Fruit fly (Drosophila melanogaster): ENCODE measurements around the gene CG5446.

The CG5446 gene

dm6 chr2L:12423106-12423836 lies 4.2 kb downstream of the CG5446 start, which contains the start of gene vir-1:
TSS of gene vir-1 (minus strand) at chr2L:12423439.
- TF ChIP-seq bab1 (GFP tag; optimal IDR thresholded peaks at IDR 0.05) (no peak), Mnt (GFP tag; optimal IDR thresholded peaks at IDR 0.05) (no peak), kay (GFP tag; ENCODE audit: borderline replicate concordance) (no peak), CG33017 (tag; optimal IDR thresholded peaks at IDR 0.05) (no peak), CG7101 (tag; optimal IDR thresholded peaks at IDR 0.05) (no peak), tj (GFP tag; optimal IDR thresholded peaks at IDR 0.05) (no peak), CG7045 (GFP tag; optimal IDR thresholded peaks at IDR 0.05) (no peak), ovo (GFP tag; optimal IDR thresholded peaks at IDR 0.05) (no peak)

dm6 chr2L:12421793-12422691 lies 5.5 kb downstream of the CG5446 start:
- TF ChIP-seq Crg-1 (GFP tag; optimal IDR thresholded peaks at IDR 0.05) (no peak), CG7045 (GFP tag; optimal IDR thresholded peaks at IDR 0.05) (peak; percentile 15), toe (GFP tag; optimal IDR thresholded peaks at IDR 0.05) (no peak), CG12768 (GFP tag; optimal IDR thresholded peaks at IDR 0.05) (peak; percentile 56)

- TF ChIP-seq cic (GFP tag; optimal IDR thresholded peaks at IDR 0.05), result no peak
- TF ChIP-seq CG33017 (tag; optimal IDR thresholded peaks at IDR 0.05), result no peak
- TF ChIP-seq Mnt (GFP tag; optimal IDR thresholded peaks at IDR 0.05), result no peak
- TF ChIP-seq tj (GFP tag; optimal IDR thresholded peaks at IDR 0.05), result no peak
- TF ChIP-seq CG11617 (GFP tag; optimal IDR thresholded peaks at IDR 0.05), result no peak
- no peak for TF ChIP-seq Clk (GFP tag; optimal IDR thresholded peaks at IDR 0.05)
- TF ChIP-seq CG14711 (tag; optimal IDR thresholded peaks at IDR 0.05), result no peak
- TF ChIP-seq toe (GFP tag; optimal IDR thresholded peaks at IDR 0.05), result no peak
- TF ChIP-seq CG5204 (GFP tag; optimal IDR thresholded peaks at IDR 0.05), result no peak
- TF ChIP-seq CG12768 (GFP tag; optimal IDR thresholded peaks at IDR 0.05), result no peak
- no peak for TF ChIP-seq Hr96 (GFP tag; optimal IDR thresholded peaks at IDR 0.05)
- no peak for TF ChIP-seq ovo (GFP tag; optimal IDR thresholded peaks at IDR 0.05)
Observed at dm6 chr2L:12421188-12421587, 6.3 kb downstream of the CG5446 start.

dm6 chr2L:12415485-12416137 lies 11.9 kb downstream of the CG5446 start:
- no peak for TF ChIP-seq ovo (GFP tag; optimal IDR thresholded peaks at IDR 0.05)
- no peak for TF ChIP-seq tj (GFP tag; optimal IDR thresholded peaks at IDR 0.05)

- TF ChIP-seq CG11617 (GFP tag; optimal IDR thresholded peaks at IDR 0.05) (no peak), toe (GFP tag; optimal IDR thresholded peaks at IDR 0.05) (no peak), CG7101 (tag; optimal IDR thresholded peaks at IDR 0.05) (no peak), pad (GFP tag; optimal IDR thresholded peaks at IDR 0.05) (no peak), CG33017 (tag; optimal IDR thresholded peaks at IDR 0.05) (no peak)
Observed at dm6 chr2L:12413899-12414298, 13.6 kb downstream of the CG5446 start.

dm6 chr2L:12410679-12411078 lies 16.8 kb downstream of the CG5446 start:
- TF ChIP-seq Hr96 (GFP tag; optimal IDR thresholded peaks at IDR 0.05) (no peak), CG14711 (tag; optimal IDR thresholded peaks at IDR 0.05) (no peak), CG12768 (GFP tag; optimal IDR thresholded peaks at IDR 0.05) (no peak), bab1 (GFP tag; optimal IDR thresholded peaks at IDR 0.05) (no peak), pad (GFP tag; optimal IDR thresholded peaks at IDR 0.05) (no peak)

- TF ChIP-seq toe (GFP tag; optimal IDR thresholded peaks at IDR 0.05) (no peak), CG11617 (GFP tag; optimal IDR thresholded peaks at IDR 0.05) (no peak), CG33017 (tag; optimal IDR thresholded peaks at IDR 0.05) (no peak), cic (GFP tag; optimal IDR thresholded peaks at IDR 0.05) (peak; percentile 51), pad (GFP tag; optimal IDR thresholded peaks at IDR 0.05) (no peak), ovo (GFP tag; optimal IDR thresholded peaks at IDR 0.05) (no peak), kay (GFP tag; ENCODE audit: borderline replicate concordance) (peak; percentile 94), Mnt (GFP tag; optimal IDR thresholded peaks at IDR 0.05) (no peak), CG12768 (GFP tag; optimal IDR thresholded peaks at IDR 0.05) (no peak)
Observed at dm6 chr2L:12404555-12405077, 22.9 kb downstream of the CG5446 start.
